Worm (Caenorhabditis elegans): Measurements from ENCODE around the gene rpl-36.

Gene rpl-36

ce11 chrIII:7141285-7141715 lies 38.8 kb upstream of the rpl-36 start:
- TF ChIP-seq snpc-4 (GFP tag; optimal IDR thresholded peaks at IDR 0.05) (peak; percentile 98), snpc-4 (tag; optimal IDR thresholded peaks at IDR 0.05) (peak; percentile 98 to 100 (median 99)), F55B11.4 (tag; optimal IDR thresholded peaks at IDR 0.05; ENCODE audit: borderline replicate concordance, insufficient read depth) (no peak), him-1 (tag; optimal IDR thresholded peaks at IDR 0.05) (peak; percentile 91), ztf-3 (GFP tag; optimal IDR thresholded peaks at IDR 0.05) (no peak), bed-1 (GFP tag; IDR thresholded peaks at IDR 0.05) (no peak), gei-17 (GFP tag; optimal IDR thresholded peaks at IDR 0.05) (peak; percentile 49), B0035.1 (tag; optimal IDR thresholded peaks at IDR 0.05) (no peak), tbp1 (GFP tag; optimal IDR thresholded peaks at IDR 0.05) (peak; percentile 82), F23B12.7 (tag; optimal IDR thresholded peaks at IDR 0.05; ENCODE audit: insufficient read depth) (peak; percentile 75), ztf-22 (GFP tag; optimal IDR thresholded peaks at IDR 0.05) (no peak), nhr-90 (tag; optimal IDR thresholded peaks at IDR 0.05) (no peak), aptf-2 (GFP tag; conservative IDR thresholded peaks at IDR 0.05) (peak; percentile 29; the same call in 1 of the 2 replicates), Y56A3A.18 (GFP tag; IDR thresholded peaks at IDR 0.05) (peak; percentile 72; the same call in 1 of the 2 replicates), mxl-1 (tag; optimal IDR thresholded peaks at IDR 0.05) (peak; percentile 6), cebp-1 (GFP tag; IDR thresholded peaks at IDR 0.05) (no peak), cebp-1 (tag; optimal IDR thresholded peaks at IDR 0.05) (peak; percentile 64), mes-4 (tag; optimal IDR thresholded peaks at IDR 0.05) (peak; percentile 1), hmg-20 (GFP tag; IDR thresholded peaks at IDR 0.05) (0 out of 2 replicates have a peak, but pooled peaks have one; percentile 31), snpc-1.1 (tag; optimal IDR thresholded peaks at IDR 0.05; ENCODE audit: insufficient read depth) (peak; percentile 100), snpc-3.4 (tag; optimal IDR thresholded peaks at IDR 0.05) (peak; percentile 99), zim-3 (tag; optimal IDR thresholded peaks at IDR 0.05) (no peak), B0019.2 (GFP tag; conservative IDR thresholded peaks at IDR 0.05) (no peak), Y79H2A.3 (GFP tag; conservative IDR thresholded peaks at IDR 0.05) (no peak), F57C9.4 (tag; optimal IDR thresholded peaks at IDR 0.05) (peak; percentile 40), akir-1 (GFP tag; optimal IDR thresholded peaks at IDR 0.05) (no peak), unc-130 (GFP tag; optimal IDR thresholded peaks at IDR 0.05) (peak; percentile 37), madf-8 (GFP tag; conservative IDR thresholded peaks at IDR 0.05) (0 out of 2 replicates have a peak, but pooled peaks have one; percentile 16), lag-1 (GFP tag; IDR thresholded peaks at IDR 0.05) (no peak), hmg-1.2 (GFP tag; IDR thresholded peaks at IDR 0.05) (peak; percentile 93), ceh-100 (GFP tag; IDR thresholded peaks at IDR 0.05) (peak; percentile 59), ztf-28 (GFP tag; IDR thresholded peaks at IDR 0.05) (no peak), T07F8.4 (tag; optimal IDR thresholded peaks at IDR 0.05) (no peak), madf-6 (GFP tag; IDR thresholded peaks at IDR 0.05) (peak; percentile 88), ceh-58 (GFP tag; IDR thresholded peaks at IDR 0.05) (no peak), hlh-26 (GFP tag; conservative IDR thresholded peaks at IDR 0.05) (no peak), tbx-9 (tag; optimal IDR thresholded peaks at IDR 0.05; ENCODE audit: borderline replicate concordance) (peak; percentile 11), ztf-25 (GFP tag; IDR thresholded peaks at IDR 0.05) (0 out of 2 replicates have a peak, but pooled peaks have one; percentile 36), let-607 (tag; optimal IDR thresholded peaks at IDR 0.05) (peak in 1 of 2 experiments; percentile 30), zfh-2 (GFP tag; conservative IDR thresholded peaks at IDR 0.05) (no peak; the same call in 1 of the 2 replicates), ets-4 (GFP tag; optimal IDR thresholded peaks at IDR 0.05) (peak; percentile 44), Y95B8A.8 (GFP tag; IDR thresholded peaks at IDR 0.05) (0 out of 2 replicates have a peak, but pooled peaks have one; percentile 49), somi-1 (GFP tag; optimal IDR thresholded peaks at IDR 0.05) (no peak), attf-5 (GFP tag; optimal IDR thresholded peaks at IDR 0.05) (peak; percentile 21), sdz-38 (tag; optimal IDR thresholded peaks at IDR 0.05) (no peak), egrh-3 (GFP tag; IDR thresholded peaks at IDR 0.05) (peak; percentile 38; the same call in 1 of the 2 replicates), pha-4 (tag; optimal IDR thresholded peaks at IDR 0.05) (no peak)
